Worm (Caenorhabditis elegans): ENCODE measurements around the gene F20A1.2.

DNA sequence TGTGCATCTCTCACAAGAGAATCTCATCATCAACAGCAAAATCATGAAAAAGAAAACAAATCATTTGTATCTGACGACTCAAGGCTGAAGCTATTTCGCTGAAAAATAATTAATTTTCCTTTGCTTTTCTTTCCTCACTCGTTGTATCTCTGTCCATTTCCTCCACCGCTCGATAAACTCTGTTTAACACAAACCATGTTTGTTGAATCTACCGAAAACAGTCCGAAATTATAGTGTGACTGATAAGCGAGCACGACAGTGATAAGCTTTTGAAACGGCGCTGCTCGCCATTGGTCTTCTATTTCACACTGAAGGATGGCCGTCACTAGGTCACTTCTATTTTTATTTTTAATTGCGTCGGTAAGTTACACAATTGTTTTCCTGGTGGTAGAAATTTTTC lies 29.5 kb downstream of the F20A1.2 start, which contains the start of gene npa-1:
- no peak for TF ChIP-seq mab-9 (GFP tag; IDR thresholded peaks at IDR 0.05)
- TF ChIP-seq elt-2 (tag; optimal IDR thresholded peaks at IDR 0.05): peak; percentile 18
- no peak for TF ChIP-seq nhr-47 (tag; optimal IDR thresholded peaks at IDR 0.05)
- TF ChIP-seq nhr-12 (tag; optimal IDR thresholded peaks at IDR 0.05): no peak
- TF ChIP-seq fkh-10 (GFP tag; optimal IDR thresholded peaks at IDR 0.05): no peak
- no peak for TF ChIP-seq mdl-1 (tag; optimal IDR thresholded peaks at IDR 0.05)
- no peak for TF ChIP-seq unc-98 (GFP tag; IDR thresholded peaks at IDR 0.05)
- TF ChIP-seq nhr-84 (tag; optimal IDR thresholded peaks at IDR 0.05): no peak
- TF ChIP-seq dpl-1 (GFP tag; optimal IDR thresholded peaks at IDR 0.05): no peak
- no peak for TF ChIP-seq ces-1 (GFP tag; optimal IDR thresholded peaks at IDR 0.05)
- TF ChIP-seq lin-39 (tag; optimal IDR thresholded peaks at IDR 0.05): no peak
- no peak for TF ChIP-seq nhr-90 (tag; optimal IDR thresholded peaks at IDR 0.05; ENCODE audit: poor library complexity)
- TF ChIP-seq nhr-28 (tag; optimal IDR thresholded peaks at IDR 0.05): no peak
- TF ChIP-seq ztf-11 (tag; optimal IDR thresholded peaks at IDR 0.05): no peak
